Fruit fly (Drosophila melanogaster): ENCODE results near the gene rdo.

DNA sequence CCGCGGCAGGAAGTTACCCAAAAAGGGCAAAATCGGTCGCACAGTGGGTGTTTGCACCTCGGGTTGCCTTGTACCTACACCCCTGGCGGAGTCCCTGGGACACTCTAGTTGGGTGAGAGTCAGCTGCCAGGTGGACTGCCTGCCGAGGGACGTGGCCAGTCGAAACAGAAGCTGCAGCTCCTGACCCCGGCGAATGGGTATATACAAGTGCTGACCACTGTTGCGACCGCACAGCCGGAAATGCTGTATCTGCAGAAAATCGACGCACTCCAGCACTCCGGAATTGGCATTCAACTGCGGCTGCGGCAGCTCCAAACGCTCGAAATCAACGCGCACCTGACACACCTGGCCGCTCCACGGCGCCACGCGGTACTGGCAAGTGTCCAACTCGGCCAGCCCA, 79.5 kb downstream of the rdo start:
- TF ChIP-seq CG8478 (optimal IDR thresholded peaks at IDR 0.05) (no peak), CTCF (optimal IDR thresholded peaks at IDR 0.05) (no peak)
